Fruit fly (Drosophila melanogaster): ENCODE results near the gene CG8420.

The CG8420 gene

dm6 chr3R:9246366-9246765, at the start of gene CG8420:
TSS of gene CG8420 (plus strand) at chr3R:9246649.
- TF ChIP-seq CG12768 (GFP tag; optimal IDR thresholded peaks at IDR 0.05) (no peak), Crg-1 (GFP tag; optimal IDR thresholded peaks at IDR 0.05) (no peak), CG7045 (GFP tag; optimal IDR thresholded peaks at IDR 0.05) (no peak), kay (GFP tag; ENCODE audit: borderline replicate concordance) (no peak), cnc (optimal IDR thresholded peaks at IDR 0.05) (no peak), CG5204 (GFP tag; optimal IDR thresholded peaks at IDR 0.05) (no peak), CG14711 (tag; optimal IDR thresholded peaks at IDR 0.05) (no peak)

dm6 chr3R:9213029-9213428, 33.4 kb upstream of the CG8420 start:
- TF ChIP-seq Crg-1 (GFP tag; optimal IDR thresholded peaks at IDR 0.05) (no peak), CG12768 (GFP tag; optimal IDR thresholded peaks at IDR 0.05) (no peak), pad (GFP tag; optimal IDR thresholded peaks at IDR 0.05) (no peak), CG7045 (GFP tag; optimal IDR thresholded peaks at IDR 0.05) (no peak), Mnt (GFP tag; optimal IDR thresholded peaks at IDR 0.05) (no peak), CG11617 (GFP tag; optimal IDR thresholded peaks at IDR 0.05) (no peak), Hr96 (GFP tag; optimal IDR thresholded peaks at IDR 0.05) (no peak), toe (GFP tag; optimal IDR thresholded peaks at IDR 0.05) (no peak), cic (GFP tag; optimal IDR thresholded peaks at IDR 0.05) (no peak), CG1620 (GFP tag; optimal IDR thresholded peaks at IDR 0.05) (no peak), kay (GFP tag; ENCODE audit: borderline replicate concordance) (no peak), CG5204 (GFP tag; optimal IDR thresholded peaks at IDR 0.05) (no peak), Clk (GFP tag; optimal IDR thresholded peaks at IDR 0.05) (no peak), cnc (optimal IDR thresholded peaks at IDR 0.05) (no peak), CG33017 (tag; optimal IDR thresholded peaks at IDR 0.05) (no peak), tj (GFP tag; optimal IDR thresholded peaks at IDR 0.05) (no peak), bab1 (GFP tag; optimal IDR thresholded peaks at IDR 0.05) (no peak), ovo (GFP tag; optimal IDR thresholded peaks at IDR 0.05) (no peak), CG14711 (tag; optimal IDR thresholded peaks at IDR 0.05) (no peak)

dm6 chr3R:9214235-9214634, 32.2 kb upstream of the CG8420 start:
- TF ChIP-seq kay (GFP tag; ENCODE audit: borderline replicate concordance) (no peak), CG7045 (GFP tag; optimal IDR thresholded peaks at IDR 0.05) (no peak), Crg-1 (GFP tag; optimal IDR thresholded peaks at IDR 0.05) (no peak), toe (GFP tag; optimal IDR thresholded peaks at IDR 0.05) (no peak), bab1 (GFP tag; optimal IDR thresholded peaks at IDR 0.05) (no peak), tj (GFP tag; optimal IDR thresholded peaks at IDR 0.05) (no peak), CG5204 (GFP tag; optimal IDR thresholded peaks at IDR 0.05) (no peak), pad (GFP tag; optimal IDR thresholded peaks at IDR 0.05) (no peak)

- TF ChIP-seq bab1 (GFP tag; optimal IDR thresholded peaks at IDR 0.05) (no peak), CG12768 (GFP tag; optimal IDR thresholded peaks at IDR 0.05) (no peak), Clk (GFP tag; optimal IDR thresholded peaks at IDR 0.05) (no peak), Mnt (GFP tag; optimal IDR thresholded peaks at IDR 0.05) (no peak), Hr96 (GFP tag; optimal IDR thresholded peaks at IDR 0.05) (no peak), Crg-1 (GFP tag; optimal IDR thresholded peaks at IDR 0.05) (no peak), cic (GFP tag; optimal IDR thresholded peaks at IDR 0.05) (no peak), CG7045 (GFP tag; optimal IDR thresholded peaks at IDR 0.05) (no peak)
These were observed 30.9 kb upstream of the CG8420 start for dm6 chr3R:9215551-9215950.

- TF ChIP-seq pad (GFP tag; optimal IDR thresholded peaks at IDR 0.05): no peak
- TF ChIP-seq CG1620 (GFP tag; optimal IDR thresholded peaks at IDR 0.05): no peak
- no peak for TF ChIP-seq toe (GFP tag; optimal IDR thresholded peaks at IDR 0.05)
- no peak for TF ChIP-seq CG33017 (tag; optimal IDR thresholded peaks at IDR 0.05)
- TF ChIP-seq ovo (GFP tag; optimal IDR thresholded peaks at IDR 0.05): no peak
- no peak for TF ChIP-seq bab1 (GFP tag; optimal IDR thresholded peaks at IDR 0.05)
- no peak for TF ChIP-seq Hr96 (GFP tag; optimal IDR thresholded peaks at IDR 0.05)
- no peak for TF ChIP-seq Clk (GFP tag; optimal IDR thresholded peaks at IDR 0.05)
- TF ChIP-seq CG7101 (tag; optimal IDR thresholded peaks at IDR 0.05): no peak
- no peak for TF ChIP-seq CG11617 (GFP tag; optimal IDR thresholded peaks at IDR 0.05)
- TF ChIP-seq CG12768 (GFP tag; optimal IDR thresholded peaks at IDR 0.05): no peak
- TF ChIP-seq kay (GFP tag; ENCODE audit: borderline replicate concordance): no peak
- no peak for TF ChIP-seq cic (GFP tag; optimal IDR thresholded peaks at IDR 0.05)
- no peak for TF ChIP-seq CG5204 (GFP tag; optimal IDR thresholded peaks at IDR 0.05)
- TF ChIP-seq tj (GFP tag; optimal IDR thresholded peaks at IDR 0.05): no peak
- no peak for TF ChIP-seq CG14711 (tag; optimal IDR thresholded peaks at IDR 0.05)
- no peak for TF ChIP-seq cnc (optimal IDR thresholded peaks at IDR 0.05)
- TF ChIP-seq Crg-1 (GFP tag; optimal IDR thresholded peaks at IDR 0.05): no peak
These were observed 28.8 kb upstream of the CG8420 start for dm6 chr3R:9217607-9218006.

- no peak for TF ChIP-seq CG5204 (GFP tag; optimal IDR thresholded peaks at IDR 0.05)
- no peak for TF ChIP-seq CG7045 (GFP tag; optimal IDR thresholded peaks at IDR 0.05)
- no peak for TF ChIP-seq Hr96 (GFP tag; optimal IDR thresholded peaks at IDR 0.05)
- TF ChIP-seq Mnt (GFP tag; optimal IDR thresholded peaks at IDR 0.05): no peak
- no peak for TF ChIP-seq cnc (optimal IDR thresholded peaks at IDR 0.05)
- TF ChIP-seq kay (GFP tag; ENCODE audit: borderline replicate concordance): no peak
- TF ChIP-seq CG33017 (tag; optimal IDR thresholded peaks at IDR 0.05): no peak
- no peak for TF ChIP-seq CG7101 (tag; optimal IDR thresholded peaks at IDR 0.05)
- TF ChIP-seq ovo (GFP tag; optimal IDR thresholded peaks at IDR 0.05): no peak
- TF ChIP-seq bab1 (GFP tag; optimal IDR thresholded peaks at IDR 0.05): no peak
- no peak for TF ChIP-seq toe (GFP tag; optimal IDR thresholded peaks at IDR 0.05)
These were observed 26.2 kb upstream of the CG8420 start for dm6 chr3R:9220064-9220864.

Data from whole organism, adult.